Fruit fly (Drosophila melanogaster): ENCODE results near the gene ScsbetaG.

Gene ScsbetaG

dm6 chr3L:5611732-5612250, 48.3 kb upstream of the ScsbetaG start (continued):
- TF ChIP-seq CG11696 (GFP tag; IDR thresholded peaks at IDR 0.05) (peak; percentile 93), disco-r (GFP tag; optimal IDR thresholded peaks at IDR 0.05) (peak; percentile 24), stc (GFP tag; IDR thresholded peaks at IDR 0.05) (peak; percentile 89), CG15073 (GFP tag; optimal IDR thresholded peaks at IDR 0.05) (peak; percentile 2), jing (GFP tag; optimal IDR thresholded peaks at IDR 0.05) (peak; percentile 43), CG3995 (GFP tag; optimal IDR thresholded peaks at IDR 0.05) (no peak), Dip2 (GFP tag; IDR thresholded peaks at IDR 0.05) (no peak), Dll (GFP tag; IDR thresholded peaks at IDR 0.05; ENCODE audit: partially characterized antibody) (no peak), ap (GFP tag; IDR thresholded peaks at IDR 0.05) (peak; percentile 60; the same call in 1 of the 2 replicates), GATAe (GFP tag; conservative IDR thresholded peaks at IDR 0.05) (no peak), Asciz (GFP tag; optimal IDR thresholded peaks at IDR 0.05) (peak; percentile 83), peb (GFP tag; IDR thresholded peaks at IDR 0.05) (peak; percentile 49; the same call in 1 of the 2 replicates), dimm (GFP tag; IDR thresholded peaks at IDR 0.05) (peak; percentile 33; the same call in 1 of the 2 replicates), CG18011 (GFP tag; optimal IDR thresholded peaks at IDR 0.05) (no peak), tll (GFP tag; optimal IDR thresholded peaks at IDR 0.05) (no peak), CG7839 (tag; optimal IDR thresholded peaks at IDR 0.05) (peak; percentile 82), Hand (GFP tag; optimal IDR thresholded peaks at IDR 0.05) (no peak), CG33213 (GFP tag; optimal IDR thresholded peaks at IDR 0.05) (no peak), ab (GFP tag; optimal IDR thresholded peaks at IDR 0.05) (no peak), Mad (GFP tag; optimal IDR thresholded peaks at IDR 0.05) (peak; percentile 38), CG6813 (GFP tag; optimal IDR thresholded peaks at IDR 0.05) (peak; percentile 75), kay (GFP tag; optimal IDR thresholded peaks at IDR 0.05) (peak; percentile 37), CG17186 (GFP tag; optimal IDR thresholded peaks at IDR 0.05) (peak; percentile 6), H2.0 (GFP tag; IDR thresholded peaks at IDR 0.05) (peak; percentile 81), jigr1 (GFP tag; IDR thresholded peaks at IDR 0.05) (no peak), CG12219 (GFP tag; optimal IDR thresholded peaks at IDR 0.05) (peak; percentile 83), dati (GFP tag; IDR thresholded peaks at IDR 0.05) (no peak), CG9609 (GFP tag; optimal IDR thresholded peaks at IDR 0.05) (no peak), Dfd (GFP tag; optimal IDR thresholded peaks at IDR 0.05) (no peak), amos (GFP tag; IDR thresholded peaks at IDR 0.05; ENCODE audit: partially characterized antibody) (no peak), E2f2 (GFP tag; IDR thresholded peaks at IDR 0.05) (no peak; the same call in 1 of the 2 replicates), CG34376 (GFP tag; optimal IDR thresholded peaks at IDR 0.05) (no peak), Opbp (GFP tag; IDR thresholded peaks at IDR 0.05; ENCODE audit: partially characterized antibody) (no peak), CG9215 (GFP tag; IDR thresholded peaks at IDR 0.05) (no peak), CG5245 (GFP tag; optimal IDR thresholded peaks at IDR 0.05) (peak; percentile 61), Deaf1 (tag; optimal IDR thresholded peaks at IDR 0.05) (peak; percentile 93), aop (GFP tag; IDR thresholded peaks at IDR 0.05) (no peak), Hsf (GFP tag; optimal IDR thresholded peaks at IDR 0.05) (peak; percentile 73), seq (GFP tag; IDR thresholded peaks at IDR 0.05) (peak; percentile 37; the same call in 1 of the 2 replicates), CG8281 (tag; optimal IDR thresholded peaks at IDR 0.05) (peak; percentile 60), Sry-β (GFP tag; optimal IDR thresholded peaks at IDR 0.05) (peak; percentile 7), B-H2 (GFP tag; optimal IDR thresholded peaks at IDR 0.05) (no peak), sens (GFP tag) (peak; percentile 88), pfk (GFP tag; optimal IDR thresholded peaks at IDR 0.05) (no peak), YL-1 (GFP tag; optimal IDR thresholded peaks at IDR 0.05) (peak; percentile 2), MTF-1 (GFP tag; optimal IDR thresholded peaks at IDR 0.05; ENCODE audit: borderline replicate concordance) (peak; percentile 43), MBD-R2 (GFP tag; IDR thresholded peaks at IDR 0.05) (no peak), Tbp (GFP tag; optimal IDR thresholded peaks at IDR 0.05) (no peak), CG3281 (GFP tag; optimal IDR thresholded peaks at IDR 0.05) (no peak), Xbp1 (GFP tag; optimal IDR thresholded peaks at IDR 0.05) (peak; percentile 78), corto (GFP tag; optimal IDR thresholded peaks at IDR 0.05) (peak; percentile 64)

Data from whole organism, embryonic.